Fruit fly (Drosophila melanogaster) whole organism, embryonic: ENCODE data around the gene Gbs-70E.

Source experiments
- Adf1 ChIP-seq: fragments of 200-800 bp; sonication (Bioruptor generic); IDR thresholded peaks from 2 replicates; pipeline ENCODE4 v1.3.6; 2022; ENCODE audit warnings: missing biosample characterization, missing genetic modification characterization
- CG1024 ChIP-seq: fragments of 200-800 bp; sonication (Bioruptor generic); IDR thresholded peaks from 2 replicates; pipeline ENCODE4 v1.3.6; 2022; ENCODE audit warnings: missing biosample characterization, missing genetic modification characterization
- CG11696 ChIP-seq: fragments of 200-800 bp; sonication (Bioruptor generic); IDR thresholded peaks from 2 replicates; pipeline ENCODE4 v1.3.6; 2022; ENCODE audit warnings: missing biosample characterization, missing genetic modification characterization
- CG12236 ChIP-seq: fragments of 200-800 bp; sonication (Bioruptor generic); optimal IDR thresholded peaks from 2 replicates; lab custom pipeline; 2016; ENCODE audit warnings: missing biosample characterization, missing genetic modification characterization
- CG15011 ChIP-seq: fragments of 200-800 bp; sonication (Bioruptor generic); optimal IDR thresholded peaks from 3 replicates; lab custom pipeline; 2018; ENCODE audit warnings: missing biosample characterization, mild to moderate bottlenecking, missing genetic modification characterization
- CG1647 ChIP-seq: fragments of 200-800 bp; sonication (Bioruptor generic); optimal IDR thresholded peaks from 3 replicates; lab custom pipeline; 2016; ENCODE audit warnings: missing biosample characterization, missing genetic modification characterization
- CG18262 ChIP-seq: fragments of 200-800 bp; optimal IDR thresholded peaks from 3 replicates; lab custom pipeline; 2019; ENCODE audit warnings: missing biosample characterization, mild to moderate bottlenecking, missing genetic modification characterization, moderate library complexity
- CG1832 ChIP-seq: fragments of 200-800 bp; sonication (Bioruptor generic); optimal IDR thresholded peaks from 2 replicates; lab custom pipeline; 2017; ENCODE audit warnings: missing biosample characterization, mild to moderate bottlenecking, missing genetic modification characterization, inconsistent platforms
- CG2129 ChIP-seq: fragments of 200-800 bp; sonication (Bioruptor generic); IDR thresholded peaks from 2 replicates; pipeline ENCODE4 v1.3.6; 2022; ENCODE audit warnings: missing biosample characterization, missing genetic modification characterization; ENCODE audit not compliant: partially characterized antibody
- CG2889 ChIP-seq: fragments of 200-800 bp; sonication (Bioruptor generic); IDR thresholded peaks from 3 replicates; pipeline ENCODE4 v1.3.6; 2022; ENCODE audit warnings: missing biosample characterization, missing genetic modification characterization
- CG30020 ChIP-seq: fragments of 200-800 bp; optimal IDR thresholded peaks from 2 replicates; lab custom pipeline; 2019; ENCODE audit warnings: missing biosample characterization, mild to moderate bottlenecking, missing genetic modification characterization, moderate library complexity
- CG33213 ChIP-seq: fragments of 200-800 bp; sonication (Bioruptor generic); optimal IDR thresholded peaks from 3 replicates; lab custom pipeline; 2016; ENCODE audit warnings: missing biosample characterization, missing genetic modification characterization
- CG3407 ChIP-seq: fragments of 200-800 bp; sonication (Bioruptor generic); optimal IDR thresholded peaks from 2 replicates; lab custom pipeline; 2018; ENCODE audit warnings: missing biosample characterization, mild to moderate bottlenecking, missing genetic modification characterization
- CG5180 ChIP-seq: fragments of 200-800 bp; sonication (Bioruptor generic); optimal IDR thresholded peaks from 3 replicates; lab custom pipeline; 2017; ENCODE audit warnings: missing biosample characterization, missing genetic modification characterization, mild to moderate bottlenecking, moderate library complexity, missing genetic modification reagents
- CG6272 ChIP-seq: fragments of 200-800 bp; sonication (Bioruptor generic); IDR thresholded peaks from 2 replicates; pipeline ENCODE4 v1.3.6; 2022; ENCODE audit warnings: missing biosample characterization, missing genetic modification characterization
- CG6689 ChIP-seq: fragments of 200-800 bp; sonication (Bioruptor generic); IDR thresholded peaks from 2 replicates; pipeline ENCODE4 v1.3.6; 2022; ENCODE audit warnings: missing biosample characterization, missing genetic modification characterization
- CG6765 ChIP-seq: fragments of 200-800 bp; sonication (Bioruptor generic); optimal IDR thresholded peaks from 3 replicates; lab custom pipeline; 2017; ENCODE audit warnings: missing biosample characterization, mild to moderate bottlenecking, missing genetic modification characterization
- CG8281 ChIP-seq: fragments of 200-800 bp; sonication (Bioruptor generic); optimal IDR thresholded peaks from 2 replicates; lab custom pipeline; 2018; ENCODE audit warnings: missing biosample characterization, mild to moderate bottlenecking, missing genetic modification characterization, moderate library complexity
- CG8388 ChIP-seq: fragments of 200-800 bp; sonication (Bioruptor generic); optimal IDR thresholded peaks from 2 replicates; lab custom pipeline; 2019; ENCODE audit warnings: missing biosample characterization, mild to moderate bottlenecking, missing genetic modification characterization, moderate library complexity
- CG9437 ChIP-seq: fragments of 200-800 bp; sonication (Bioruptor generic); optimal IDR thresholded peaks from 2 replicates; lab custom pipeline; 2018; ENCODE audit warnings: missing biosample characterization, mild to moderate bottlenecking, missing genetic modification characterization
- CG9609 ChIP-seq: fragments of 200-800 bp; sonication (Bioruptor generic); optimal IDR thresholded peaks from 3 replicates; lab custom pipeline; 2016; ENCODE audit warnings: missing biosample characterization, missing genetic modification characterization
- E2f2 ChIP-seq: fragments of 200-800 bp; sonication (Bioruptor generic); IDR thresholded peaks from 2 replicates; pipeline ENCODE4 v1.3.6; 2022; ENCODE audit warnings: missing biosample characterization, missing genetic modification characterization
- Ets65A ChIP-seq: fragments of 200-800 bp; sonication (Bioruptor generic); peaks from one replicate; lab custom pipeline; 2016; ENCODE audit warnings: missing biosample characterization, missing genetic modification characterization
- HLH4C ChIP-seq: fragments of 200-800 bp; sonication (Bioruptor generic); IDR thresholded peaks from 3 replicates; pipeline ENCODE4 v1.3.6; 2022; ENCODE audit warnings: missing biosample characterization, missing genetic modification characterization; ENCODE audit not compliant: partially characterized antibody
- Hr51 ChIP-seq, 2 experiments: fragments of 200-800 bp; sonication (Bioruptor generic); optimal IDR thresholded peaks; 2 replicates in 1 of 2; 3 replicates in 1 of 2; lab custom pipeline; 2016 to 2018; ENCODE audit warnings: missing biosample characterization in 2 of 2, missing genetic modification characterization in 2 of 2, mild to moderate bottlenecking in 1 of 2, moderate library complexity in 1 of 2
- Hr78 ChIP-seq, 2 experiments: fragments of 200-800 bp in 1 of 2; fragments of >200 bp in 1 of 2; sonication (Bioruptor generic) in 1 of 2; optimal IDR thresholded peaks; 2 replicates each; lab custom pipeline; 2017 to 2019; ENCODE audit warnings: missing biosample characterization in 2 of 2, missing genetic modification characterization in 2 of 2, mild to moderate bottlenecking in 1 of 2, moderate library complexity in 1 of 2
- Lim3 ChIP-seq: fragments of 200-800 bp; sonication (Bioruptor generic); IDR thresholded peaks from 2 replicates; pipeline ENCODE4 v1.3.6; 2022; ENCODE audit warnings: missing biosample characterization, missing genetic modification characterization
- Mes4 ChIP-seq: fragments of 200-800 bp; sonication (Bioruptor generic); optimal IDR thresholded peaks from 2 replicates; lab custom pipeline; 2016; ENCODE audit warnings: missing biosample characterization, missing genetic modification characterization
- NFAT ChIP-seq: fragments of 200-800 bp; sonication (Bioruptor generic); IDR thresholded peaks from 2 replicates; pipeline ENCODE4 v1.3.6; 2022; ENCODE audit warnings: missing biosample characterization, missing genetic modification characterization
- Ssrp ChIP-seq: fragments of 200-800 bp; sonication (Bioruptor generic); optimal IDR thresholded peaks from 2 replicates; lab custom pipeline; 2018; ENCODE audit warnings: missing biosample characterization, mild to moderate bottlenecking, missing genetic modification characterization, moderate library complexity
- YL-1 ChIP-seq: fragments of 200-800 bp; sonication (Bioruptor generic); optimal IDR thresholded peaks from 3 replicates; lab custom pipeline; 2017; ENCODE audit warnings: missing biosample characterization, mild to moderate bottlenecking, missing genetic modification characterization
- ac ChIP-seq: fragments of 200-800 bp; sonication (Bioruptor generic); optimal IDR thresholded peaks from 3 replicates; lab custom pipeline; 2017; ENCODE audit warnings: missing biosample characterization, mild to moderate bottlenecking, missing genetic modification characterization
- br ChIP-seq: fragments of >200 bp; optimal IDR thresholded peaks from 2 replicates; lab custom pipeline; 2017
- btn ChIP-seq: fragments of 200-800 bp; sonication (Bioruptor generic); optimal IDR thresholded peaks from 2 replicates; lab custom pipeline; 2016; ENCODE audit warnings: missing biosample characterization, missing genetic modification characterization
- chif ChIP-seq, 2 experiments: fragments of 200-800 bp; sonication (Bioruptor generic); optimal IDR thresholded peaks; 3 replicates each; lab custom pipeline; 2016; ENCODE audit warnings: missing biosample characterization in 2 of 2, missing genetic modification characterization in 2 of 2
- danr ChIP-seq: fragments of 200-800 bp; sonication (Bioruptor generic); IDR thresholded peaks from 2 replicates; pipeline ENCODE4 v1.3.6; 2022; ENCODE audit warnings: missing biosample characterization, missing genetic modification characterization
- dmrt11E ChIP-seq: fragments of 200-800 bp; sonication (Bioruptor generic); optimal IDR thresholded peaks from 3 replicates; lab custom pipeline; 2018; ENCODE audit warnings: missing biosample characterization, mild to moderate bottlenecking, missing genetic modification characterization, moderate library complexity
- esg ChIP-seq: fragments of 200-800 bp; sonication (Bioruptor generic); conservative IDR thresholded peaks from 2 replicates; pipeline ENCODE4 v1.3.6; 2022; ENCODE audit warnings: missing biosample characterization, missing genetic modification characterization
- gcm2 ChIP-seq: fragments of 200-800 bp; sonication (Bioruptor generic); optimal IDR thresholded peaks from 2 replicates; lab custom pipeline; 2016; ENCODE audit warnings: missing biosample characterization, missing genetic modification characterization
- hbn ChIP-seq: fragments of 200-800 bp; sonication (Bioruptor generic); IDR thresholded peaks from 2 replicates; pipeline ENCODE4 v1.3.6; 2022; ENCODE audit warnings: missing biosample characterization, missing genetic modification characterization; ENCODE audit not compliant: partially characterized antibody
- lab ChIP-seq: fragments of 200-800 bp; sonication (Bioruptor generic); optimal IDR thresholded peaks from 3 replicates; lab custom pipeline; 2017; ENCODE audit warnings: missing biosample characterization, missing genetic modification characterization, mild to moderate bottlenecking, moderate library complexity, missing genetic modification reagents
- pfk ChIP-seq: fragments of 200-800 bp; sonication (Bioruptor generic); optimal IDR thresholded peaks from 2 replicates; lab custom pipeline; 2018; ENCODE audit warnings: missing biosample characterization, mild to moderate bottlenecking, missing genetic modification characterization, moderate library complexity
- pnt ChIP-seq: fragments of 200-800 bp; sonication (Bioruptor generic); optimal IDR thresholded peaks from 3 replicates; lab custom pipeline; 2016; ENCODE audit warnings: missing biosample characterization, missing genetic modification characterization
- row ChIP-seq: fragments of 200-800 bp; sonication (Bioruptor generic); IDR thresholded peaks from 3 replicates; pipeline ENCODE4 v1.3.6; 2022; ENCODE audit warnings: missing biosample characterization, missing genetic modification characterization
- salm ChIP-seq: fragments of 200-800 bp; sonication (Bioruptor generic); optimal IDR thresholded peaks from 2 replicates; lab custom pipeline; 2018; ENCODE audit warnings: missing biosample characterization, mild to moderate bottlenecking, missing genetic modification characterization
- seq ChIP-seq: fragments of 200-800 bp; sonication (Bioruptor generic); IDR thresholded peaks from 2 replicates; pipeline ENCODE4 v1.3.6; 2022; ENCODE audit warnings: missing biosample characterization, missing genetic modification characterization
- sim ChIP-seq: fragments of 200-800 bp; sonication (Bioruptor generic); IDR thresholded peaks from 2 replicates; pipeline ENCODE4 v1.3.6; 2022; ENCODE audit warnings: missing biosample characterization, missing genetic modification characterization
- sisA ChIP-seq: fragments of 200-800 bp; sonication (Bioruptor generic); IDR thresholded peaks from 2 replicates; pipeline ENCODE4 v1.3.6; 2022; ENCODE audit warnings: missing biosample characterization, missing genetic modification characterization
- slp2 ChIP-seq: fragments of 200-800 bp; sonication (Bioruptor generic); optimal IDR thresholded peaks from 2 replicates; lab custom pipeline; 2016; ENCODE audit warnings: missing biosample characterization, missing genetic modification characterization
- trem ChIP-seq: fragments of 200-800 bp; optimal IDR thresholded peaks from 3 replicates; lab custom pipeline; 2019; ENCODE audit warnings: missing biosample characterization, mild to moderate bottlenecking, missing genetic modification characterization, moderate library complexity
- wek ChIP-seq: fragments of 200-800 bp; sonication (Bioruptor generic); optimal IDR thresholded peaks from 3 replicates; lab custom pipeline; 2018; ENCODE audit warnings: missing biosample characterization, mild to moderate bottlenecking, missing genetic modification characterization, moderate library complexity

Gbs-70E gene

dm6 chr3L:14537435-14537991, 13.3 kb downstream of the Gbs-70E start, which contains the start of gene Mpcp2 (continued):
- TF ChIP-seq pfk (GFP tag; lab: Kevin White, UChicago) (peak; percentile 4), CG5180 (no peak), sisA (GFP tag; lab: Robert Waterston, UW) (no peak), CG33213 (GFP tag; lab: Kevin White, UChicago) (peak; percentile 71), CG6689 (no peak), Hr51 (GFP tag; optimal IDR thresholded peaks at IDR 0.05; lab: Kevin White, UChicago) (peak in 1 of 2 experiments; percentile 28), hbn (GFP tag; lab: Robert Waterston, UW) (0 out of 2 replicates have a peak, but pooled peaks have one; percentile 31), Ssrp (tag; lab: Kevin White, UChicago) (no peak), lab (GFP tag; lab: Kevin White, UChicago) (peak; percentile 72), Adf1 (no peak; the same call in 1 of the 2 replicates), CG2129 (GFP tag; lab: Robert Waterston, UW) (no peak), danr (GFP tag; lab: Robert Waterston, UW) (no peak), trem (tag; lab: Kevin White, UChicago) (peak; percentile 83), Mes4 (peak; percentile 1), btn (GFP tag; lab: Kevin White, UChicago) (no peak), CG1832 (GFP tag; lab: Kevin White, UChicago) (no peak), dmrt11E (tag; lab: Kevin White, UChicago) (no peak), CG1024 (no peak), YL-1 (GFP tag; lab: Kevin White, UChicago) (peak; percentile 98), CG6272 (no peak), HLH4C (GFP tag; lab: Robert Waterston, UW) (peak; percentile 18; the same call in 2 of the 3 replicates), br (lab: Kevin White, UChicago) (no peak), chif (GFP tag; optimal IDR thresholded peaks at IDR 0.05; lab: Kevin White, UChicago) (no peak), pnt (GFP tag; lab: Kevin White, UChicago) (no peak), esg (GFP tag; lab: Robert Waterston, UW) (no peak), CG6765 (GFP tag; lab: Kevin White, UChicago) (peak; percentile 38), wek (peak; percentile 59), gcm2 (GFP tag; lab: Kevin White, UChicago) (peak; percentile 11), Ets65A (GFP tag; lab: Kevin White, UChicago) (peak; percentile 17), CG18262 (tag; lab: Kevin White, UChicago) (no peak), Hr78 (GFP tag; optimal IDR thresholded peaks at IDR 0.05; lab: Kevin White, UChicago) (no peak), CG1647 (no peak), CG30020 (tag; lab: Kevin White, UChicago) (peak; percentile 9), CG8281 (no peak), CG8388 (peak; percentile 8), CG2889 (GFP tag; lab: Robert Waterston, UW) (no peak), ac (no peak), CG11696 (no peak), CG15011 (GFP tag; lab: Kevin White, UChicago) (no peak), CG9437 (no peak), E2f2 (GFP tag; lab: Robert Waterston, UW) (peak; percentile 62), slp2 (no peak), CG9609 (GFP tag; lab: Kevin White, UChicago) (peak; percentile 14), NFAT (GFP tag; lab: Robert Waterston, UW) (no peak), row (GFP tag; lab: Robert Waterston, UW) (peak; percentile 39; the same call in 1 of the 3 replicates), Lim3 (GFP tag; lab: Robert Waterston, UW) (no peak), salm (tag; lab: Kevin White, UChicago) (no peak), sim (GFP tag; lab: Robert Waterston, UW) (no peak), seq (no peak), CG12236 (GFP tag; lab: Kevin White, UChicago) (no peak), CG3407 (GFP tag; lab: Kevin White, UChicago) (no peak)
